Worm (Caenorhabditis elegans) whole organism, mixed stage, embryonic: ENCODE results near the gene K02H11.4.

ENCODE experiments used
- elt-1 ChIP-seq: sonication (generic microtip); optimal IDR thresholded peaks from 2 replicates; lab custom pipeline; 2017; ENCODE audit warnings: missing genetic modification characterization, mild to moderate bottlenecking, missing compliant biosample characterization, antibody characterized with exemption, moderate library complexity, borderline replicate concordance; ENCODE audit not compliant: insufficient read depth
- nhr-12 ChIP-seq: fragments of 150-350 bp; optimal IDR thresholded peaks from 2 replicates; lab custom pipeline; 2014; ENCODE audit warnings: missing biosample characterization, missing genetic modification characterization
- nhr-237 ChIP-seq: fragments of 150-350 bp; optimal IDR thresholded peaks from 2 replicates; lab custom pipeline; 2014; ENCODE audit warnings: missing biosample characterization, missing genetic modification characterization

DNA sequence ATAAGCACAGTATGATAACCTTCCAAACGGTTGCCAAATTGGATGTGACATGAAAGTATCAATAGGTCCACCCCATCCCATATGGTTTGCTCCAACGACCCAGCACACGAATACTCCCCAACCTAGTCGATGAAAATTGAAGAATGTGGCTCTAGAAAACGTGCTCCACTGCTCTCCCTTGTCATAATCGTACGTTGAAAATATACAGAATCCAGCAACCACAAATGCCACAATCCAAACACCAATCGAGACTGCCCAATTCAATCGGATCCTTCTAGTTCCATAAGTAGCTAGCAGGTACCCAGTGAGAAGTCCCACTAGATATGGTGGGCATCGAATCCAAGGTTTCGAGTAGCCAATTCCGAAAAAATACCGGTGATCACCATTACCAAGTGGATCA is 7.8 kb upstream of the K02H11.4 start:
- no peak for TF ChIP-seq nhr-237 (tag; lab: Kevin White, UChicago)
- TF ChIP-seq nhr-12 (tag; lab: Kevin White, UChicago), result no peak
- TF ChIP-seq elt-1, result no peak
